Worm (Caenorhabditis elegans) whole organism, L4 larva: Measurements from ENCODE around the gene K02A6.1.
A peak's percentile ranks its signal among the peaks of the same experiment; 100 is the strongest.

Source experiments
- F44E2.7 ChIP-seq: fragments of 200-800 bp; sonication (Bioruptor generic); IDR thresholded peaks from 2 replicates; pipeline ENCODE4 v2.1.2; 2022; ENCODE audit warnings: missing genetic modification characterization, missing compliant biosample characterization
- T20F7.1 ChIP-seq: fragments of 200-800 bp; sonication (Bioruptor generic); optimal IDR thresholded peaks from 2 replicates; lab custom pipeline; 2018; ENCODE audit warnings: mild to moderate bottlenecking, missing genetic modification characterization, missing compliant biosample characterization
- Y48G9A.11 ChIP-seq: fragments of 200-800 bp; sonication (Bioruptor generic); IDR thresholded peaks from 2 replicates; pipeline ENCODE4 v1.3.6; 2022; ENCODE audit warnings: missing genetic modification reagents, missing genetic modification characterization, missing compliant biosample characterization
- Y5F2A.4 ChIP-seq: fragments of 200-800 bp; sonication (Bioruptor generic); optimal IDR thresholded peaks from 2 replicates; lab custom pipeline; 2018; ENCODE audit warnings: mild to moderate bottlenecking, missing genetic modification characterization, missing compliant biosample characterization
- ZK337.2 ChIP-seq: fragments of 200-800 bp; sonication (Bioruptor generic); IDR thresholded peaks from 2 replicates; pipeline ENCODE4 v1.3.6; 2022; ENCODE audit warnings: missing genetic modification reagents, missing genetic modification characterization, missing compliant biosample characterization
- aha-1 ChIP-seq: fragments of 150-350 bp; peaks from one replicate; lab custom pipeline; 2014; ENCODE audit warnings: missing biosample characterization, missing genetic modification characterization
- ceh-20 ChIP-seq: fragments of 200-800 bp; sonication (Bioruptor generic); IDR thresholded peaks from 2 replicates; pipeline ENCODE4 v1.3.6; 2022; ENCODE audit warnings: missing genetic modification reagents, missing genetic modification characterization, missing compliant biosample characterization
- cey-2 ChIP-seq: sonication (generic microtip); optimal IDR thresholded peaks from 3 replicates; lab custom pipeline; 2017; ENCODE audit warnings: missing genetic modification characterization, mild to moderate bottlenecking, missing compliant biosample characterization, antibody characterized with exemption, borderline replicate concordance; ENCODE audit not compliant: insufficient read depth
- ctbp-1 ChIP-seq: fragments of 200-800 bp; sonication (Bioruptor generic); IDR thresholded peaks from 2 replicates; pipeline ENCODE4 v1.3.6; 2022; ENCODE audit warnings: missing genetic modification reagents, missing genetic modification characterization, missing compliant biosample characterization
- daf-16 ChIP-seq, 3 experiments: sonication (generic microtip); optimal IDR thresholded peaks; 2 replicates each; lab custom pipeline; 2016 to 2017; ENCODE audit warnings: missing genetic modification characterization in 3 of 3, missing genetic modification reagents in 3 of 3, mild to moderate bottlenecking in 2 of 3, missing compliant biosample characterization in 2 of 3, missing biosample characterization in 1 of 3, moderate library complexity in 1 of 3
- dmd-6 ChIP-seq: fragments of 200-800 bp; sonication (Bioruptor generic); IDR thresholded peaks from 2 replicates; pipeline ENCODE4 v1.3.6; 2022; ENCODE audit warnings: missing genetic modification reagents, missing genetic modification characterization, missing compliant biosample characterization
- dmd-8 ChIP-seq: fragments of 200-800 bp; sonication (Bioruptor generic); IDR thresholded peaks from 2 replicates; pipeline ENCODE4 v1.3.6; 2022; ENCODE audit warnings: missing genetic modification characterization, missing compliant biosample characterization
- dve-1 ChIP-seq: sonication (generic microtip); optimal IDR thresholded peaks from 2 replicates; lab custom pipeline; 2017; ENCODE audit warnings: antibody characterized with exemption, mild to moderate bottlenecking, missing genetic modification characterization, missing compliant biosample characterization; ENCODE audit not compliant: insufficient read depth
- gei-8 ChIP-seq: fragments of 200-800 bp; sonication (Bioruptor generic); optimal IDR thresholded peaks from 2 replicates; lab custom pipeline; 2018; ENCODE audit warnings: mild to moderate bottlenecking, missing genetic modification characterization, missing compliant biosample characterization
- hlh-11 ChIP-seq: fragments of 200-800 bp; sonication (Bioruptor generic); optimal IDR thresholded peaks from 2 replicates; lab custom pipeline; 2018; ENCODE audit warnings: mild to moderate bottlenecking, missing genetic modification characterization, missing compliant biosample characterization
- hlh-30 ChIP-seq: sonication (generic microtip); optimal IDR thresholded peaks from 2 replicates; lab custom pipeline; 2017; ENCODE audit warnings: antibody characterized with exemption, mild to moderate bottlenecking, missing genetic modification characterization, missing compliant biosample characterization; ENCODE audit not compliant: insufficient read depth
- jun-1 ChIP-seq: fragments of 150-350 bp; optimal IDR thresholded peaks from 2 replicates; lab custom pipeline; 2014; ENCODE audit warnings: missing biosample characterization, missing genetic modification reagents, missing genetic modification characterization
- lin-1 ChIP-seq: fragments of 200-800 bp; sonication (Bioruptor generic); IDR thresholded peaks from 2 replicates; pipeline ENCODE4 v1.3.6; 2022; ENCODE audit warnings: missing genetic modification reagents, missing genetic modification characterization, missing compliant biosample characterization
- lin-29 ChIP-seq: fragments of 200-800 bp; sonication (Bioruptor generic); IDR thresholded peaks from 2 replicates; pipeline ENCODE4 v1.3.6; 2022; ENCODE audit warnings: missing genetic modification reagents, missing genetic modification characterization, missing compliant biosample characterization
- lsy-2 ChIP-seq, 2 experiments: fragments of 150-350 bp in 1 of 2; sonication (generic microtip) in 1 of 2; optimal IDR thresholded peaks; 2 replicates each; lab custom pipeline; 2014 to 2017; ENCODE audit warnings: missing biosample characterization in 2 of 2, missing genetic modification characterization in 2 of 2
- mdl-1 ChIP-seq, 2 experiments: fragments of 150-350 bp in 1 of 2; sonication (generic microtip) in 1 of 2; optimal IDR thresholded peaks; 2 replicates each; lab custom pipeline; 2014 to 2017; ENCODE audit warnings: missing biosample characterization in 2 of 2, missing genetic modification characterization in 2 of 2
- mdt-29 ChIP-seq: fragments of 200-800 bp; sonication (Bioruptor generic); IDR thresholded peaks from 2 replicates; pipeline ENCODE4 v1.3.6; 2022; ENCODE audit warnings: missing genetic modification reagents, missing genetic modification characterization, missing compliant biosample characterization
- mep-1 ChIP-seq: fragments of 150-350 bp; sonication (generic microtip); optimal IDR thresholded peaks from 3 replicates; lab custom pipeline; 2014; ENCODE audit warnings: missing biosample characterization, missing genetic modification characterization
- mes-2 ChIP-seq: sonication (generic microtip); optimal IDR thresholded peaks from 2 replicates; lab custom pipeline; 2016; ENCODE audit warnings: missing genotype, mild to moderate bottlenecking, missing genetic modification characterization, missing compliant biosample characterization; ENCODE audit not compliant: poor library complexity, severe bottlenecking
- mxl-3 ChIP-seq: fragments of 200-800 bp; sonication (Bioruptor generic); optimal IDR thresholded peaks from 2 replicates; lab custom pipeline; 2018; ENCODE audit warnings: mild to moderate bottlenecking, missing genetic modification characterization, missing compliant biosample characterization
- nhr-28 ChIP-seq: fragments of 150-350 bp; optimal IDR thresholded peaks from 2 replicates; lab custom pipeline; 2014; ENCODE audit warnings: missing biosample characterization, missing genetic modification characterization
- nhr-41 ChIP-seq: fragments of 200-800 bp; sonication (Bioruptor generic); IDR thresholded peaks from 2 replicates; pipeline ENCODE4 v1.3.6; 2022; ENCODE audit warnings: missing genetic modification reagents, missing genetic modification characterization, missing compliant biosample characterization
- nhr-48 ChIP-seq: sonication (generic microtip); optimal IDR thresholded peaks from 2 replicates; lab custom pipeline; 2016; ENCODE audit warnings: mild to moderate bottlenecking, missing genetic modification characterization, missing compliant biosample characterization
- nhr-76 ChIP-seq: fragments of 150-350 bp; optimal IDR thresholded peaks from 2 replicates; lab custom pipeline; 2014; ENCODE audit warnings: missing biosample characterization, missing genetic modification characterization
- nhr-77 ChIP-seq: fragments of 150-350 bp; optimal IDR thresholded peaks from 2 replicates; lab custom pipeline; 2014; ENCODE audit warnings: missing biosample characterization, missing genetic modification characterization
- php-3 ChIP-seq: fragments of 200-800 bp; sonication (Bioruptor generic); IDR thresholded peaks from 2 replicates; pipeline ENCODE4 v1.3.6; 2022; ENCODE audit warnings: missing genetic modification reagents, missing genetic modification characterization, missing compliant biosample characterization
- pqm-1 ChIP-seq: sonication (generic microtip); optimal IDR thresholded peaks from 2 replicates; lab custom pipeline; 2017; ENCODE audit warnings: missing biosample characterization, missing genetic modification characterization
- tag-97 ChIP-seq: fragments of 200-800 bp; sonication (Bioruptor generic); IDR thresholded peaks from 2 replicates; pipeline ENCODE4 v1.3.6; 2022; ENCODE audit warnings: missing genetic modification characterization, missing compliant biosample characterization
- unc-39 ChIP-seq: sonication (generic microtip); optimal IDR thresholded peaks from 2 replicates; lab custom pipeline; 2017; ENCODE audit warnings: missing biosample characterization, missing genetic modification characterization
- unc-62 ChIP-seq, 3 experiments: fragments of 150-350 bp in 1 of 3; sonication (generic microtip); optimal IDR thresholded peaks in 2 of 3; peaks in 1 of 3; 1 replicate in 1 of 3; 2 replicates in 2 of 3; lab custom pipeline; 2014 to 2017; ENCODE audit warnings: missing biosample characterization in 3 of 3, missing genetic modification characterization in 3 of 3, missing genetic modification reagents in 3 of 3, missing genotype in 1 of 3

K02A6.1 gene

DNA sequence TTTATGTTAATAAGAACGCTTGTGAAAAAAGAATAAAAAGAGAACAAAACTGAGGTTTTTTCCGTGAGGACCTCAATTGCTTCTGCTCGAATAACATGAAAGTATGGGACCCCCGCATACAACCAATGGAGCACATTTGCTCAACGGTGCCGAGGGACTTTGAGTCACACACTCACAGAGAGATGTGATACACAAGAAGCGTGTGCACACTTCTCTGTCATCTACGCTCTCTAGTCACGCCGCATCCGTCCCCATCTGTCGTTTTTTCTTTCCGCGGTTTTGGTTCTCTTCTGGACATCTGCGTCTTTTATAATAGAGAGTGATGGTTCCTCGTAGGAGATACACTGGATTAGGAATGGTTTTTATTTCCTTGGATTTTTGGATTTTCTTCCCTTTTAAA, 13.6 kb upstream of the K02A6.1 start (continued):
- peak; percentile 1 for TF ChIP-seq mes-2 (tag; lab: Kevin White, UChicago)
- peak; percentile 68; the same call in 1 of the 2 replicates for TF ChIP-seq ctbp-1 (GFP tag; lab: Robert Waterston, UW)

DNA sequence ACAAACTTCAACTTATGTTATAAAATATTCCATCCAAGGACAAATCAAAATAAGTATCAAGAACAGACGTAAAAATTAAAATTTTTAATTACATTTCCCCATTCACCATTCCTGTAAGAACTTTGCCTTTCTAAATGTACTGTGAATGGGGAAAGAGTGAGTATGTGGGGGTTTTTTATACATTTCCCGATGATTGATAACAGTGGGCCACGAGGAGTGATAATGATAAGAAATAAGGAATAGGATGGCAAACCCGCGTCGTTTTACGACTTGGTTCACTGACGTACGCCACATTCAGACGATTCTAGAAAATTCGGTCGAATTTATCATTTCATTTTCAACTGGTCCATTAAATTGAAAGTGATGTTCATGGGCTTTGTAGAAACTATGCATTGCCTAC, 8.5 kb upstream of the K02A6.1 start, which contains the start of gene cdd-1:
Gene cdd-1, minus strand, starts transcription at position 151 of the 400 bp plus-strand sequence.
- TF ChIP-seq cey-2 (tag; lab: Kevin White, UChicago), result no peak
- peak; percentile 47 for TF ChIP-seq nhr-48 (tag; lab: Kevin White, UChicago)
- no peak for TF ChIP-seq mes-2 (tag; lab: Kevin White, UChicago)
- TF ChIP-seq nhr-76, result no peak
- no peak for TF ChIP-seq dmd-8
- no peak for TF ChIP-seq jun-1
- TF ChIP-seq lin-29 (GFP tag; lab: Robert Waterston, UW), result no peak
- peak; percentile 61; the same call in 1 of the 2 replicates for TF ChIP-seq lin-1 (GFP tag; lab: Robert Waterston, UW)
- TF ChIP-seq mep-1 (tag; lab: Kevin White, UChicago), result peak; percentile 54
- peak; percentile 97 for TF ChIP-seq php-3
- TF ChIP-seq lsy-2 (tag; optimal IDR thresholded peaks at IDR 0.05; lab: Kevin White, UChicago), result peak in 1 of 2 experiments; percentile 45
- TF ChIP-seq nhr-77 (tag; lab: Kevin White, UChicago), result peak; percentile 54
- TF ChIP-seq Y48G9A.11 (GFP tag; lab: Robert Waterston, UW), result no peak
- no peak for TF ChIP-seq Y5F2A.4 (GFP tag; lab: Kevin White, UChicago)
- peak; percentile 73 for TF ChIP-seq ceh-20 (GFP tag; lab: Robert Waterston, UW)
- TF ChIP-seq gei-8 (GFP tag; lab: Kevin White, UChicago), result peak; percentile 28
- TF ChIP-seq nhr-28, result peak; percentile 53
- TF ChIP-seq unc-39, result no peak
- peak in 1 of 2 experiments; percentile 67 for TF ChIP-seq mdl-1 (tag; optimal IDR thresholded peaks at IDR 0.05; lab: Kevin White, UChicago)
- TF ChIP-seq hlh-30 (tag; lab: Kevin White, UChicago), result peak; percentile 64
- TF ChIP-seq hlh-11 (tag; lab: Kevin White, UChicago), result peak; percentile 71
- TF ChIP-seq mdt-29 (GFP tag; lab: Robert Waterston, UW), result peak; percentile 78
- TF ChIP-seq dmd-6, result peak; percentile 53; the same call in 1 of the 2 replicates
- peak; percentile 73 for TF ChIP-seq mxl-3 (GFP tag; lab: Kevin White, UChicago)
- TF ChIP-seq dve-1 (tag; lab: Kevin White, UChicago), result peak; percentile 75
- TF ChIP-seq nhr-41 (GFP tag; lab: Robert Waterston, UW), result 0 out of 2 replicates have a peak, but pooled peaks have one; percentile 6
- peak; percentile 40 for TF ChIP-seq T20F7.1 (GFP tag; lab: Kevin White, UChicago)
- peak in 1 of 2 experiments; percentile 47 for TF ChIP-seq unc-62 (GFP tag; optimal IDR thresholded peaks at IDR 0.05 in 1 of 2; lab: Kevin White, UChicago)
- TF ChIP-seq unc-62 (tag; optimal IDR thresholded peaks at IDR 0.05; lab: Kevin White, UChicago), result no peak
- no peak for TF ChIP-seq daf-16 (GFP tag; optimal IDR thresholded peaks at IDR 0.05; lab: Kevin White, UChicago)
- TF ChIP-seq daf-16 (tag; optimal IDR thresholded peaks at IDR 0.05; lab: Kevin White, UChicago), result peak; percentile 77
- TF ChIP-seq pqm-1 (tag; lab: Kevin White, UChicago), result peak; percentile 36
- no peak for TF ChIP-seq F44E2.7
- TF ChIP-seq ZK337.2 (GFP tag; lab: Robert Waterston, UW), result no peak

ce11 chrX:8214424-8215115, 5.0 kb upstream of the K02A6.1 start, which contains the start of gene C47D2.1:
TSS of gene C47D2.1 (plus strand) at chrX:8215065.
- TF ChIP-seq tag-97 (GFP tag; lab: Robert Waterston, UW) (no peak), aha-1 (peak; percentile 91)
